Fruit fly (Drosophila melanogaster) whole organism, embryonic: Measurements from ENCODE around the gene Wnt6.

Experiments used
- Blimp-1 ChIP-seq: fragments of 200-800 bp; sonication (Bioruptor generic); optimal IDR thresholded peaks from 3 replicates; lab custom pipeline; 2018; ENCODE audit warnings: missing biosample characterization, missing genetic modification characterization, mild to moderate bottlenecking, moderate library complexity, missing genetic modification reagents
- CG10147 ChIP-seq: fragments of 200-800 bp; sonication (Bioruptor generic); optimal IDR thresholded peaks from 2 replicates; lab custom pipeline; 2019; ENCODE audit warnings: missing biosample characterization, mild to moderate bottlenecking, missing genetic modification characterization, moderate library complexity
- CG12769 ChIP-seq: fragments of 200-800 bp; sonication (Bioruptor generic); optimal IDR thresholded peaks from 2 replicates; lab custom pipeline; 2019; ENCODE audit warnings: missing biosample characterization, mild to moderate bottlenecking, missing genetic modification characterization, moderate library complexity
- CG43689 ChIP-seq: fragments of 200-800 bp; sonication (Bioruptor generic); IDR thresholded peaks from 2 replicates; pipeline ENCODE4 v1.3.6; 2022; ENCODE audit warnings: missing biosample characterization, missing genetic modification characterization
- Ets97D ChIP-seq: fragments of 200-800 bp; sonication (Bioruptor generic); optimal IDR thresholded peaks from 3 replicates; lab custom pipeline; 2016; ENCODE audit warnings: missing biosample characterization, missing genetic modification characterization
- Fer3 ChIP-seq: fragments of 200-800 bp; sonication (Bioruptor generic); optimal IDR thresholded peaks from 2 replicates; lab custom pipeline; 2018; ENCODE audit warnings: missing biosample characterization, mild to moderate bottlenecking, missing genetic modification characterization, moderate library complexity
- Hsf ChIP-seq: fragments of 200-800 bp; sonication (Bioruptor generic); optimal IDR thresholded peaks from 3 replicates; lab custom pipeline; 2016; ENCODE audit warnings: missing biosample characterization, missing genetic modification characterization
- Trl ChIP-seq, 3 experiments: fragments of >200 bp in 2 of 3; fragments of 200-800 bp in 1 of 3; sonication (Bioruptor generic) in 1 of 3; optimal IDR thresholded peaks; 2 replicates in 1 of 3; 3 replicates in 2 of 3; lab custom pipeline; 2016 to 2017; ENCODE audit warnings: missing biosample characterization in 1 of 3, missing genetic modification characterization in 1 of 3
- abd-A ChIP-seq: fragments of 200-800 bp; sonication (Bioruptor generic); optimal IDR thresholded peaks from 3 replicates; lab custom pipeline; 2019; ENCODE audit warnings: missing biosample characterization, mild to moderate bottlenecking, missing genetic modification characterization, moderate library complexity
- cas ChIP-seq: fragments of 200-800 bp; sonication (Bioruptor generic); IDR thresholded peaks from 2 replicates; pipeline ENCODE4 v1.3.6; 2022; ENCODE audit warnings: missing biosample characterization, missing genetic modification characterization
- lab ChIP-seq: fragments of 200-800 bp; sonication (Bioruptor generic); optimal IDR thresholded peaks from 3 replicates; lab custom pipeline; 2017; ENCODE audit warnings: missing biosample characterization, missing genetic modification characterization, mild to moderate bottlenecking, moderate library complexity, missing genetic modification reagents
- trem ChIP-seq: fragments of 200-800 bp; optimal IDR thresholded peaks from 3 replicates; lab custom pipeline; 2019; ENCODE audit warnings: missing biosample characterization, mild to moderate bottlenecking, missing genetic modification characterization, moderate library complexity
- twi ChIP-seq: fragments of 200-800 bp; optimal IDR thresholded peaks from 2 replicates; lab custom pipeline; 2019; ENCODE audit warnings: missing biosample characterization, mild to moderate bottlenecking, missing genetic modification characterization, moderate library complexity
- z ChIP-seq: fragments of 200-800 bp; sonication (Bioruptor generic); IDR thresholded peaks from 3 replicates; pipeline ENCODE4 v1.3.6; 2022; ENCODE audit warnings: missing biosample characterization, missing genetic modification characterization

dm6 chr2L:7313233-7313858, 20.2 kb upstream of the Wnt6 start:
- TF ChIP-seq CG43689 (GFP tag; lab: Robert Waterston, UW): no peak
- no peak for TF ChIP-seq twi (tag; lab: Kevin White, UChicago)
- TF ChIP-seq CG10147: no peak
- no peak for TF ChIP-seq abd-A (tag; lab: Kevin White, UChicago)
- TF ChIP-seq Blimp-1: peak; percentile 29
- 0 out of 3 replicates have a peak, but pooled peaks have one; percentile 41 for TF ChIP-seq z (GFP tag; lab: Robert Waterston, UW)
- peak; percentile 30 for TF ChIP-seq Hsf (GFP tag; lab: Kevin White, UChicago)
- no peak for TF ChIP-seq CG12769
- TF ChIP-seq Ets97D (GFP tag; lab: Kevin White, UChicago): no peak
- TF ChIP-seq Trl (optimal IDR thresholded peaks at IDR 0.05; lab: Kevin White, UChicago): no peak
- TF ChIP-seq Trl (GFP tag; optimal IDR thresholded peaks at IDR 0.05; lab: Kevin White, UChicago): no peak
- no peak for TF ChIP-seq cas (GFP tag; lab: Robert Waterston, UW)
- no peak for TF ChIP-seq Fer3 (tag; lab: Kevin White, UChicago)
- no peak for TF ChIP-seq lab (GFP tag; lab: Kevin White, UChicago)
- no peak for TF ChIP-seq trem (tag; lab: Kevin White, UChicago)
